Worm (Caenorhabditis elegans): ENCODE results near the gene pgp-11.
A peak's percentile ranks its signal among the peaks of the same experiment; 100 is the strongest.

The pgp-11 gene

DNA sequence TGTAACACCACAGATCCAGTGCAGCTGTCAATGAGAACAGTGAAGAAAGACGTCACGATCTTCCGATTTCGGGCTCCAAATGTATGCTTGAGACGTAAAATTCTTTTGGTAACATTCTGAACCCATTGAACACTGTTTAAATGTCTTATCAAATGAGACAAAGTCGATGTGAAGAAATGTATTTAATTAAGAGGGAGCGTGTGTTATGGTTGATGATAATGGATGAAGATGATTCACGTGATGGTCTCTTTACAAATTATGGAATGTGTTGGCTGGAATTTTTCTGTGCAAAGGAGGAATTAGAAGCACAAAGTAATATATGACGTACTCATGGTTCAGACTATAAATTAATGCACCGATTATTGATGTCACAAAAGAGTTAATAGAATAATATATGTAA is 2.9 kb upstream of the pgp-11 start:
- TF ChIP-seq madf-8 (GFP tag; conservative IDR thresholded peaks at IDR 0.05) (no peak), ztf-25 (GFP tag; IDR thresholded peaks at IDR 0.05) (no peak), K12H6.12 (tag; optimal IDR thresholded peaks at IDR 0.05) (no peak), nhr-80 (tag; optimal IDR thresholded peaks at IDR 0.05) (no peak), nfya-2 (GFP tag; IDR thresholded peaks at IDR 0.05) (no peak), F10E7.11 (tag; optimal IDR thresholded peaks at IDR 0.05) (no peak), T26A5.8 (tag; optimal IDR thresholded peaks at IDR 0.05) (no peak), ceh-27 (GFP tag; optimal IDR thresholded peaks at IDR 0.05) (no peak), gei-17 (GFP tag; optimal IDR thresholded peaks at IDR 0.05) (no peak), rpc-1 (optimal IDR thresholded peaks at IDR 0.05) (no peak), rpc-1 (tag; optimal IDR thresholded peaks at IDR 0.05) (no peak), K11D2.4 (GFP tag; IDR thresholded peaks at IDR 0.05) (no peak), sptf-2 (GFP tag; optimal IDR thresholded peaks at IDR 0.05) (no peak), snpc-3.4 (tag; optimal IDR thresholded peaks at IDR 0.05) (no peak), lag-1 (GFP tag; IDR thresholded peaks at IDR 0.05) (no peak)

DNA sequence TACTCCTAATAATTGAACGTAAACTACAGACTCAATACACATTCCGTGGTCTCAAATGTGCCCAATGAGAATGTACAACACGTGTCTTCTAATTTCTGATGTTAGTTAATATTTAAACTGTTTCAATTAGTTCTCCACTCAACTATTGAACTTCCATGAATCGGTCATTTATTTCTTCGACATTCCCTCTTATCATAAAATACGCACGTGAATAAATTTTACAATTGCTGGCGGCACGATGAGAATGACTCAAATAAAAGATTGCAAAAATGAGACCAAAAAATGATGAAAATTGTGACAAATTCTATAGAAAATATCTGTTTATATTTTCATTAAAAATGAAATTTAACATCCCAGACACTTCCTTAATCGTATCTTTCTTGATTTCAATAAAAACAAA is 695 bp upstream of the pgp-11 start:
- TF ChIP-seq lsy-27 (tag; optimal IDR thresholded peaks at IDR 0.05; ENCODE audit: borderline replicate concordance, insufficient read depth) (no peak), nhr-80 (tag; optimal IDR thresholded peaks at IDR 0.05) (peak; percentile 10), egl-44 (GFP tag; IDR thresholded peaks at IDR 0.05) (no peak), akir-1 (GFP tag; optimal IDR thresholded peaks at IDR 0.05) (no peak)

DNA sequence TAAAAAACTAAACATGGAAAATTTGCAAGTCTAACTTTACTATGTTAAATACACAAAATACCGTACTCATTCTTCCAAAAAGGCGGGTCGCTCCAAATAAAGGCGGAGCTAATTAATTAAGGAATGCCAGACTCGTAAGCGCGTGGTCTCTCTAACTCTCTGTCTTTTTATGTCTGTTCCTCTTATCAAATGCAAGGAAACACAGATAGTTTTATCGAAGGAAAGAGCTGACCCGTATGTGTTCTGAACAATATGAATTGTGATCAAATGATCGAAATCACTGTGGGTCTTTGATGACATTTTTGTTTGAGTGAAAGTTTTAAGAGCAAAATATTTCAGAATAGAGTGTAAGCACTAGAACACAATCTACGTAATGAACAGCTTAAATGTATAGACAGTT is 2.6 kb downstream of the pgp-11 start:
- no peak for TF ChIP-seq akir-1 (GFP tag; optimal IDR thresholded peaks at IDR 0.05)
- no peak for TF ChIP-seq Y79H2A.3 (GFP tag; conservative IDR thresholded peaks at IDR 0.05)
- TF ChIP-seq hsf-1 (GFP tag; IDR thresholded peaks at IDR 0.05) = no peak
- no peak for TF ChIP-seq C06A6.2 (GFP tag; conservative IDR thresholded peaks at IDR 0.05)
- no peak for TF ChIP-seq ceh-91 (GFP tag; IDR thresholded peaks at IDR 0.05)
- TF ChIP-seq nhr-80 (tag; optimal IDR thresholded peaks at IDR 0.05) = peak; percentile 89
- TF ChIP-seq xnd-1 (tag; optimal IDR thresholded peaks at IDR 0.05) = no peak
- TF ChIP-seq somi-1 (GFP tag; optimal IDR thresholded peaks at IDR 0.05) = no peak

DNA sequence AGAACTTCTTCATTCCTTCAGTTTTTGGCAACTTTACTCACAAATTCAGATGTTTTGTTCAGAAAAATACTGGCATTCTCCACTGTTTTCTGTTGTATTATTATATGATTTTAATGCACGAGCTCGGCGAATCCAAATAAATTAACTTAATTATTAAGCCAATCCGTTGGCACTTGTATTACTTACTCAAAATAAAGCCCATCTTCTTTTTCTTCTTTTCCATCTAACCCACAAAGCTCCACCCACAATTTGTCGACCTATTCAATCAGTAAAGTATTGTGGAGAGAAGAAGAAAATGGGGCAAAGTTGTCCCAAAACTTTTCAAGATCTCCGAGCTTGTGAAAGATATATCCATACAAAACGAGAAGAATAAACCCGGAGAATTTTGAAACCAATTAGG is 12.8 kb downstream of the pgp-11 start:
- no peak for TF ChIP-seq madf-3 (GFP tag; IDR thresholded peaks at IDR 0.05)
- TF ChIP-seq let-526 (GFP tag; IDR thresholded peaks at IDR 0.05) = no peak
- no peak for TF ChIP-seq T07F8.4 (tag; optimal IDR thresholded peaks at IDR 0.05)
- TF ChIP-seq hrde-1 (tag; optimal IDR thresholded peaks at IDR 0.05; ENCODE audit: borderline replicate concordance) = no peak
- no peak for TF ChIP-seq ceh-79 (tag; optimal IDR thresholded peaks at IDR 0.05)
- TF ChIP-seq Y79H2A.3 (GFP tag; conservative IDR thresholded peaks at IDR 0.05) = no peak
- TF ChIP-seq F55B11.4 (tag; optimal IDR thresholded peaks at IDR 0.05; ENCODE audit: borderline replicate concordance, insufficient read depth) = no peak
- TF ChIP-seq Y67H2A.10 (GFP tag; conservative IDR thresholded peaks at IDR 0.05) = no peak
- TF ChIP-seq madf-8 (GFP tag; conservative IDR thresholded peaks at IDR 0.05) = no peak

DNA sequence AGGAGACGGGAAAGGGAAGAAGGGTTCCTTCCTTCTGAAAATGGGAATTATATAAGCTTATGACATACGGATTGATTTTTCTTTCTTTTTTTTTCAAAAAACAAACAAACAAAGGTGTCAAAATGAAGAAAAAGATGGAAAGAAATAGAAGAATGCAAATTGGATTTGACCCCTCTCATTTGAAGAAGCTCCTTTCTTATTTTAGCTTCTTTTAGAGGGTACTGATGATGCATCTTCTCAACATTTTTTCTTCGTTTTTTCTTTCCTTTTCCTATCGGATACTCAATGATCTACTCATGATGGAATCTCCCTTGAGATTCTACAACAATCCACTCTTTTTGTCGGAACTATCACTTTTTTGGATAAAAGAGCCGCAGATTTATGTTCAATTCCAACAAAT is 13.9 kb downstream of the pgp-11 start:
- TF ChIP-seq snpc-1.1 (tag; optimal IDR thresholded peaks at IDR 0.05; ENCODE audit: insufficient read depth) = no peak
- TF ChIP-seq tbp1 (GFP tag; optimal IDR thresholded peaks at IDR 0.05) = no peak
- no peak for TF ChIP-seq F49E8.2 (tag; optimal IDR thresholded peaks at IDR 0.05; ENCODE audit: insufficient read depth)
- no peak for TF ChIP-seq egrh-3 (GFP tag; IDR thresholded peaks at IDR 0.05)

Measured in whole organism, young adult.